Fruit fly (Drosophila melanogaster) whole organism, embryonic: ENCODE data around the gene CG15199.
A peak's percentile ranks its signal among the peaks of the same experiment; 100 is the strongest.

Experiments used
- CG2116 ChIP-seq: fragments of 200-800 bp; sonication (Bioruptor generic); optimal IDR thresholded peaks from 3 replicates; lab custom pipeline; 2018; ENCODE audit warnings: missing biosample characterization, mild to moderate bottlenecking, missing genetic modification characterization
- CG32772 ChIP-seq: fragments of 200-800 bp; sonication (Bioruptor generic); IDR thresholded peaks from 2 replicates; pipeline ENCODE4 v1.3.6; 2022; ENCODE audit warnings: missing biosample characterization, missing genetic modification characterization
- MBD-R2 ChIP-seq: fragments of 200-800 bp; sonication (Bioruptor generic); IDR thresholded peaks from 2 replicates; pipeline ENCODE4 v1.3.6; 2022; ENCODE audit warnings: missing biosample characterization, missing genetic modification characterization
- Sox102F ChIP-seq: fragments of 200-800 bp; sonication (Bioruptor generic); optimal IDR thresholded peaks from 2 replicates; lab custom pipeline; 2018; ENCODE audit warnings: missing biosample characterization, mild to moderate bottlenecking, missing genetic modification characterization, moderate library complexity
- lola ChIP-seq, 3 experiments: fragments of >200 bp in 2 of 3; fragments of 200-800 bp in 1 of 3; sonication (Bioruptor generic) in 1 of 3; optimal IDR thresholded peaks; 2 replicates each; lab custom pipeline; 2017 to 2019; ENCODE audit warnings: missing biosample characterization in 3 of 3, missing genetic modification characterization in 3 of 3, mild to moderate bottlenecking in 1 of 3, moderate library complexity in 1 of 3

- TF ChIP-seq Sox102F (GFP tag; lab: Kevin White, UChicago) (peak; percentile 32), lola (GFP tag; optimal IDR thresholded peaks at IDR 0.05; lab: Kevin White, UChicago) (no peak), MBD-R2 (GFP tag; lab: Robert Waterston, UW) (no peak), CG2116 (peak; percentile 67), CG32772 (GFP tag; lab: Robert Waterston, UW) (no peak)
Measured at dm6 chrX:11153826-11154510, 12.3 kb upstream of the CG15199 start, which contains the start of the genes rtv and Dlic.
